Fruit fly (Drosophila melanogaster) whole organism, embryonic: ENCODE measurements around the gene BBIP1.

Experiments used
- Aef1 ChIP-seq: fragments of 200-800 bp; sonication (Bioruptor generic); IDR thresholded peaks from 3 replicates; pipeline ENCODE4 v1.3.6; 2022; ENCODE audit warnings: missing biosample characterization, missing genetic modification characterization
- CG10209 ChIP-seq: fragments of 200-800 bp; sonication (Bioruptor generic); optimal IDR thresholded peaks from 3 replicates; lab custom pipeline; 2017; ENCODE audit warnings: missing biosample characterization, mild to moderate bottlenecking, missing genetic modification characterization, missing genetic modification reagents
- CG10431 ChIP-seq: fragments of 200-800 bp; sonication (Bioruptor generic); optimal IDR thresholded peaks from 3 replicates; lab custom pipeline; 2018; ENCODE audit warnings: missing biosample characterization, mild to moderate bottlenecking, missing genetic modification characterization
- CG10565 ChIP-seq: fragments of 200-800 bp; sonication (Bioruptor generic); optimal IDR thresholded peaks from 3 replicates; lab custom pipeline; 2016; ENCODE audit warnings: missing biosample characterization, mild to moderate bottlenecking, missing genetic modification characterization
- CG12071 ChIP-seq: fragments of 200-800 bp; sonication (Bioruptor generic); optimal IDR thresholded peaks from 3 replicates; lab custom pipeline; 2018; ENCODE audit warnings: missing biosample characterization, mild to moderate bottlenecking, missing genetic modification characterization
- CG12219 ChIP-seq: fragments of 200-800 bp; sonication (Bioruptor generic); optimal IDR thresholded peaks from 3 replicates; lab custom pipeline; 2018; ENCODE audit warnings: missing biosample characterization, mild to moderate bottlenecking, missing genetic modification characterization
- CG12299 ChIP-seq: fragments of 200-800 bp; sonication (Bioruptor generic); optimal IDR thresholded peaks from 2 replicates; lab custom pipeline; 2018; ENCODE audit warnings: missing biosample characterization, mild to moderate bottlenecking, missing genetic modification characterization
- CG12769 ChIP-seq: fragments of 200-800 bp; sonication (Bioruptor generic); optimal IDR thresholded peaks from 2 replicates; lab custom pipeline; 2019; ENCODE audit warnings: missing biosample characterization, mild to moderate bottlenecking, missing genetic modification characterization, moderate library complexity
- CG13894 ChIP-seq: fragments of 200-800 bp; sonication (Bioruptor generic); optimal IDR thresholded peaks from 3 replicates; lab custom pipeline; 2018; ENCODE audit warnings: missing biosample characterization, mild to moderate bottlenecking, missing genetic modification characterization, moderate library complexity
- CG15269 ChIP-seq: fragments of 200-800 bp; sonication (Bioruptor generic); optimal IDR thresholded peaks from 2 replicates; lab custom pipeline; 2018; ENCODE audit warnings: missing biosample characterization, mild to moderate bottlenecking, missing genetic modification characterization, moderate library complexity
- CG18599 ChIP-seq: fragments of 200-800 bp; sonication (Bioruptor generic); optimal IDR thresholded peaks from 3 replicates; lab custom pipeline; 2017; ENCODE audit warnings: missing biosample characterization, missing genetic modification characterization, mild to moderate bottlenecking, moderate library complexity, missing genetic modification reagents
- CG2120 ChIP-seq: fragments of 200-800 bp; sonication (Bioruptor generic); optimal IDR thresholded peaks from 3 replicates; lab custom pipeline; 2016; ENCODE audit warnings: missing biosample characterization, missing genetic modification characterization
- CG4282 ChIP-seq: fragments of 200-800 bp; sonication (Bioruptor generic); optimal IDR thresholded peaks from 2 replicates; lab custom pipeline; 2016; ENCODE audit warnings: missing biosample characterization, missing genetic modification characterization
- CG6813 ChIP-seq: fragments of 200-800 bp; sonication (Bioruptor generic); optimal IDR thresholded peaks from 2 replicates; lab custom pipeline; 2017; ENCODE audit warnings: missing biosample characterization, missing genetic modification characterization, mild to moderate bottlenecking, moderate library complexity, missing genetic modification reagents
- CG7372 ChIP-seq: fragments of 200-800 bp; sonication (Bioruptor generic); IDR thresholded peaks from 2 replicates; pipeline ENCODE4 v1.3.6; 2022; ENCODE audit warnings: missing biosample characterization, missing genetic modification characterization
- CG7556 ChIP-seq: fragments of 200-800 bp; sonication (Bioruptor generic); optimal IDR thresholded peaks from 2 replicates; lab custom pipeline; 2017; ENCODE audit warnings: missing biosample characterization, mild to moderate bottlenecking, missing genetic modification characterization
- Chrac-16 ChIP-seq: fragments of 200-800 bp; sonication (Bioruptor generic); optimal IDR thresholded peaks from 3 replicates; lab custom pipeline; 2016; ENCODE audit warnings: missing biosample characterization, missing genetic modification characterization
- Doc3 ChIP-seq: fragments of 200-800 bp; sonication (Bioruptor generic); IDR thresholded peaks from 3 replicates; pipeline ENCODE4 v1.3.6; 2022; ENCODE audit warnings: missing biosample characterization, missing genetic modification characterization; ENCODE audit not compliant: partially characterized antibody
- Hand ChIP-seq: fragments of 200-800 bp; sonication (Bioruptor generic); optimal IDR thresholded peaks from 2 replicates; lab custom pipeline; 2017; ENCODE audit warnings: mild to moderate bottlenecking, missing biosample characterization, missing genetic modification reagents, missing genetic modification characterization
- Hmr ChIP-seq: fragments of 200-800 bp; sonication (Bioruptor generic); optimal IDR thresholded peaks from 3 replicates; lab custom pipeline; 2017; ENCODE audit warnings: mild to moderate bottlenecking, missing biosample characterization, missing genetic modification reagents, missing genetic modification characterization
- Lpt ChIP-seq: fragments of >200 bp; optimal IDR thresholded peaks from 2 replicates; lab custom pipeline; 2018; ENCODE audit warnings: missing biosample characterization, missing genetic modification characterization
- Med ChIP-seq: fragments of 200-800 bp; sonication (Bioruptor generic); peaks from one replicate; lab custom pipeline; 2016; ENCODE audit warnings: missing biosample characterization, missing genetic modification characterization, mild to moderate bottlenecking, inconsistent platforms, moderate library complexity
- Meics ChIP-seq: fragments of 200-800 bp; sonication (Bioruptor generic); optimal IDR thresholded peaks from 2 replicates; lab custom pipeline; 2017; ENCODE audit warnings: missing biosample characterization, mild to moderate bottlenecking, missing genetic modification characterization
- NC2α ChIP-seq: fragments of 200-800 bp; sonication (Bioruptor generic); optimal IDR thresholded peaks from 2 replicates; lab custom pipeline; 2016; ENCODE audit warnings: missing biosample characterization, missing genetic modification characterization
- Neu2 ChIP-seq: fragments of 200-800 bp; sonication (Bioruptor generic); optimal IDR thresholded peaks from 3 replicates; lab custom pipeline; 2016; ENCODE audit warnings: missing biosample characterization, missing genetic modification characterization, borderline replicate concordance
- NfI ChIP-seq: fragments of 200-800 bp; sonication (Bioruptor generic); optimal IDR thresholded peaks from 3 replicates; lab custom pipeline; 2018; ENCODE audit warnings: missing biosample characterization, mild to moderate bottlenecking, missing genetic modification characterization, moderate library complexity
- Sry-β ChIP-seq: fragments of 200-800 bp; sonication (Bioruptor generic); optimal IDR thresholded peaks from 2 replicates; lab custom pipeline; 2018; ENCODE audit warnings: missing biosample characterization, mild to moderate bottlenecking, missing genetic modification characterization, moderate library complexity
- TFAM ChIP-seq: fragments of 200-800 bp; sonication (Bioruptor generic); optimal IDR thresholded peaks from 2 replicates; lab custom pipeline; 2017; ENCODE audit warnings: missing biosample characterization, missing genetic modification characterization, inconsistent platforms
- ac ChIP-seq: fragments of 200-800 bp; sonication (Bioruptor generic); optimal IDR thresholded peaks from 3 replicates; lab custom pipeline; 2017; ENCODE audit warnings: missing biosample characterization, mild to moderate bottlenecking, missing genetic modification characterization
- al ChIP-seq: fragments of 200-800 bp; sonication (Bioruptor generic); IDR thresholded peaks from 2 replicates; pipeline ENCODE4 v1.3.6; 2022; ENCODE audit warnings: missing biosample characterization, missing genetic modification characterization
- ara ChIP-seq: fragments of 200-800 bp; sonication (Bioruptor generic); IDR thresholded peaks from 2 replicates; pipeline ENCODE4 v1.3.6; 2022; ENCODE audit warnings: missing biosample characterization, missing genetic modification characterization
- br ChIP-seq: fragments of >200 bp; optimal IDR thresholded peaks from 2 replicates; lab custom pipeline; 2017
- caup ChIP-seq: fragments of 200-800 bp; sonication (Bioruptor generic); optimal IDR thresholded peaks from 3 replicates; lab custom pipeline; 2017; ENCODE audit warnings: missing biosample characterization, mild to moderate bottlenecking, missing genetic modification characterization, moderate library complexity; ENCODE audit not compliant: severe bottlenecking
- ci ChIP-seq: fragments of 200-800 bp; sonication (Bioruptor generic); IDR thresholded peaks from 3 replicates; pipeline ENCODE4 v1.3.6; 2022; ENCODE audit warnings: missing biosample characterization, missing genetic modification characterization
- crol ChIP-seq: fragments of 200-800 bp; sonication (Bioruptor generic); IDR thresholded peaks from 2 replicates; pipeline ENCODE4 v1.3.6; 2022; ENCODE audit warnings: missing biosample characterization, missing genetic modification characterization
- hbn ChIP-seq: fragments of 200-800 bp; sonication (Bioruptor generic); IDR thresholded peaks from 2 replicates; pipeline ENCODE4 v1.3.6; 2022; ENCODE audit warnings: missing biosample characterization, missing genetic modification characterization; ENCODE audit not compliant: partially characterized antibody
- insv ChIP-seq, 2 experiments: fragments of 200-800 bp; sonication (Bioruptor generic); optimal IDR thresholded peaks; 3 replicates each; lab custom pipeline; 2016 to 2018; ENCODE audit warnings: missing biosample characterization in 2 of 2, missing genetic modification characterization in 2 of 2
- kah ChIP-seq: fragments of 200-800 bp; sonication (Bioruptor generic); optimal IDR thresholded peaks from 2 replicates; lab custom pipeline; 2018; ENCODE audit warnings: missing biosample characterization, mild to moderate bottlenecking, missing genetic modification characterization
- kni ChIP-seq: fragments of 200-800 bp; sonication (Bioruptor generic); optimal IDR thresholded peaks from 3 replicates; lab custom pipeline; 2017; ENCODE audit warnings: mild to moderate bottlenecking, missing biosample characterization, missing genetic modification reagents, missing genetic modification characterization
- lmd ChIP-seq: fragments of 200-800 bp; sonication (Bioruptor generic); IDR thresholded peaks from 2 replicates; pipeline ENCODE4 v1.3.6; 2022; ENCODE audit warnings: missing biosample characterization, missing genetic modification characterization
- lov ChIP-seq, 2 experiments: fragments of 200-800 bp in 1 of 2; fragments of >200 bp in 1 of 2; sonication (Bioruptor generic) in 1 of 2; IDR thresholded peaks in 1 of 2; optimal IDR thresholded peaks in 1 of 2; 2 replicates in 1 of 2; 3 replicates in 1 of 2; pipeline versions ENCODE4 v1.3.6 to Lab custom; 2017 to 2022; ENCODE audit warnings: missing biosample characterization in 1 of 2, missing genetic modification characterization in 1 of 2
- row ChIP-seq: fragments of 200-800 bp; sonication (Bioruptor generic); IDR thresholded peaks from 3 replicates; pipeline ENCODE4 v1.3.6; 2022; ENCODE audit warnings: missing biosample characterization, missing genetic modification characterization
- salm ChIP-seq: fragments of 200-800 bp; sonication (Bioruptor generic); optimal IDR thresholded peaks from 2 replicates; lab custom pipeline; 2018; ENCODE audit warnings: missing biosample characterization, mild to moderate bottlenecking, missing genetic modification characterization
- sim ChIP-seq: fragments of 200-800 bp; sonication (Bioruptor generic); IDR thresholded peaks from 2 replicates; pipeline ENCODE4 v1.3.6; 2022; ENCODE audit warnings: missing biosample characterization, missing genetic modification characterization
- stc ChIP-seq: fragments of 200-800 bp; sonication (Bioruptor generic); IDR thresholded peaks from 2 replicates; pipeline ENCODE4 v1.3.6; 2022; ENCODE audit warnings: missing biosample characterization, missing genetic modification characterization
- twi ChIP-seq: fragments of 200-800 bp; optimal IDR thresholded peaks from 2 replicates; lab custom pipeline; 2019; ENCODE audit warnings: missing biosample characterization, mild to moderate bottlenecking, missing genetic modification characterization, moderate library complexity
- vvl ChIP-seq: fragments of 200-800 bp; sonication (Bioruptor generic); IDR thresholded peaks from 2 replicates; pipeline ENCODE4 v1.3.6; 2022; ENCODE audit warnings: missing biosample characterization, missing genetic modification characterization
- z ChIP-seq: fragments of 200-800 bp; sonication (Bioruptor generic); IDR thresholded peaks from 3 replicates; pipeline ENCODE4 v1.3.6; 2022; ENCODE audit warnings: missing biosample characterization, missing genetic modification characterization

BBIP1 gene

dm6 chr3R:9434543-9435407 is 30.6 kb downstream of the BBIP1 start (continued):
- peak in 1 of 2 experiments; percentile 2 for TF ChIP-seq insv (GFP tag; optimal IDR thresholded peaks at IDR 0.05; lab: Kevin White, UChicago)
- peak; percentile 89 for TF ChIP-seq Meics
- peak; percentile 92 for TF ChIP-seq CG15269 (tag; lab: Kevin White, UChicago)
- TF ChIP-seq stc (GFP tag; lab: Robert Waterston, UW): peak; percentile 80
- TF ChIP-seq crol (GFP tag; lab: Robert Waterston, UW): 0 out of 2 replicates have a peak, but pooled peaks have one; percentile 39
- peak; percentile 68 for TF ChIP-seq ara
- TF ChIP-seq caup (GFP tag; lab: Kevin White, UChicago): peak; percentile 85
- peak; percentile 92 for TF ChIP-seq CG2120 (GFP tag; lab: Kevin White, UChicago)
- peak; percentile 75 for TF ChIP-seq salm (tag; lab: Kevin White, UChicago)
- TF ChIP-seq hbn (GFP tag; lab: Robert Waterston, UW): no peak
- TF ChIP-seq CG10565 (GFP tag; lab: Kevin White, UChicago): no peak
- peak; percentile 89 for TF ChIP-seq al
- TF ChIP-seq ac (GFP tag; lab: Kevin White, UChicago): no peak
- TF ChIP-seq CG12071 (GFP tag; lab: Kevin White, UChicago): peak; percentile 61
- peak; percentile 91 for TF ChIP-seq Hmr (GFP tag; lab: Kevin White, UChicago)
- TF ChIP-seq CG12299 (tag; lab: Kevin White, UChicago): peak; percentile 82
- TF ChIP-seq Chrac-16 (GFP tag; lab: Kevin White, UChicago): peak; percentile 71
- peak; percentile 95 for TF ChIP-seq vvl (GFP tag; lab: Robert Waterston, UW)
- TF ChIP-seq lov (optimal IDR thresholded peaks at IDR 0.05; lab: Kevin White, UChicago): no peak
- peak; percentile 79; the same call in 2 of the 3 replicates for TF ChIP-seq lov (GFP tag; IDR thresholded peaks at IDR 0.05; lab: Robert Waterston, UW)
- peak; percentile 94 for TF ChIP-seq Med (GFP tag; lab: Kevin White, UChicago)
- no peak for TF ChIP-seq Sry-β (GFP tag; lab: Kevin White, UChicago)
- TF ChIP-seq CG12219 (GFP tag; lab: Kevin White, UChicago): peak; percentile 72
- TF ChIP-seq br (lab: Kevin White, UChicago): no peak
- peak; percentile 39 for TF ChIP-seq CG4282 (GFP tag; lab: Kevin White, UChicago)
- TF ChIP-seq CG7556 (GFP tag; lab: Kevin White, UChicago): peak; percentile 90
- peak; percentile 91 for TF ChIP-seq CG18599 (GFP tag; lab: Kevin White, UChicago)
- peak; percentile 51 for TF ChIP-seq Aef1 (GFP tag; lab: Robert Waterston, UW)
- TF ChIP-seq CG12769 (tag; lab: Kevin White, UChicago): peak; percentile 56
- peak; percentile 69 for TF ChIP-seq CG13894 (tag; lab: Kevin White, UChicago)
- no peak for TF ChIP-seq Lpt (GFP tag; lab: Kevin White, UChicago)
- peak; percentile 8 for TF ChIP-seq CG10431
- peak; percentile 84 for TF ChIP-seq CG10209 (GFP tag; lab: Kevin White, UChicago)
- TF ChIP-seq CG6813: peak; percentile 53
- TF ChIP-seq TFAM (GFP tag; lab: Kevin White, UChicago): no peak
- peak; percentile 49 for TF ChIP-seq NC2α
- TF ChIP-seq ci (GFP tag; lab: Robert Waterston, UW): peak; percentile 93
- TF ChIP-seq CG7372 (GFP tag; lab: Robert Waterston, UW): peak; percentile 54; the same call in 1 of the 2 replicates
- no peak for TF ChIP-seq Neu2 (GFP tag; lab: Kevin White, UChicago)
- TF ChIP-seq kah (GFP tag; lab: Kevin White, UChicago): peak; percentile 56
- TF ChIP-seq sim (GFP tag; lab: Robert Waterston, UW): peak; percentile 57; the same call in 1 of the 2 replicates
- TF ChIP-seq row (GFP tag; lab: Robert Waterston, UW): peak; percentile 90
- peak; percentile 84 for TF ChIP-seq NfI
- peak; percentile 84 for TF ChIP-seq lmd (GFP tag; lab: Robert Waterston, UW)
- peak; percentile 69 for TF ChIP-seq Hand
- TF ChIP-seq Doc3: no peak
- no peak for TF ChIP-seq z (GFP tag; lab: Robert Waterston, UW)
- no peak for TF ChIP-seq kni (GFP tag; lab: Kevin White, UChicago)
- TF ChIP-seq twi: peak; percentile 44
